Worm (Caenorhabditis elegans): ENCODE measurements around the gene Y62E10A.19.
A peak's percentile ranks its signal among the peaks of the same experiment; 100 is the strongest.

Y62E10A.19 gene

ce11 chrIV:13388779-13389178 lies 19.3 kb downstream of the Y62E10A.19 start:
- TF ChIP-seq hnd-1 (tag; optimal IDR thresholded peaks at IDR 0.05) (no peak), tbx-37 (GFP tag; conservative IDR thresholded peaks at IDR 0.05) (no peak), flt-1 (GFP tag; IDR thresholded peaks at IDR 0.05) (no peak), ceh-36 (tag; optimal IDR thresholded peaks at IDR 0.05) (no peak), sea-1 (GFP tag; conservative IDR thresholded peaks at IDR 0.05) (no peak), ama-1 (optimal IDR thresholded peaks at IDR 0.05) (no peak), hmbx-1 (tag; optimal IDR thresholded peaks at IDR 0.05) (no peak), F13C5.2 (tag; optimal IDR thresholded peaks at IDR 0.05) (no peak)

- TF ChIP-seq B0310.2 (tag; optimal IDR thresholded peaks at IDR 0.05) (no peak), ets-7 (tag; optimal IDR thresholded peaks at IDR 0.05) (no peak), flt-1 (GFP tag; IDR thresholded peaks at IDR 0.05) (no peak), pes-1 (GFP tag; IDR thresholded peaks at IDR 0.05) (no peak), tbx-37 (GFP tag; conservative IDR thresholded peaks at IDR 0.05) (no peak), scrt-1 (GFP tag; IDR thresholded peaks at IDR 0.05) (no peak), tbx-11 (GFP tag; IDR thresholded peaks at IDR 0.05) (no peak), sea-1 (GFP tag; conservative IDR thresholded peaks at IDR 0.05) (no peak), hmg-4 (GFP tag; optimal IDR thresholded peaks at IDR 0.05) (no peak), aly-1 (tag; optimal IDR thresholded peaks at IDR 0.05) (no peak), hnd-1 (tag; optimal IDR thresholded peaks at IDR 0.05) (no peak), F13C5.2 (tag; optimal IDR thresholded peaks at IDR 0.05) (no peak), tra-4 (tag; optimal IDR thresholded peaks at IDR 0.05) (no peak), hmbx-1 (tag; optimal IDR thresholded peaks at IDR 0.05) (no peak)
These were observed 21.2 kb downstream of the Y62E10A.19 start, which contains the start of gene lsm-3 for ce11 chrIV:13386903-13387302. lsm-3 (plus strand) TSS chrIV:13387203.

ce11 chrIV:13386043-13386442 lies 22.1 kb downstream of the Y62E10A.19 start, which contains the start of the genes Y62E10A.20, Y62E10A.23 and mdt-9:
Y62E10A.20 (minus strand) TSS chrIV:13386091.
Y62E10A.23 (plus strand) TSS chrIV:13386324.
mdt-9 (plus strand) TSS chrIV:13386380.
- TF ChIP-seq scrt-1 (GFP tag; IDR thresholded peaks at IDR 0.05) (peak; percentile 67; the same call in 1 of the 2 replicates), hnd-1 (tag; optimal IDR thresholded peaks at IDR 0.05) (peak; percentile 23), flt-1 (GFP tag; IDR thresholded peaks at IDR 0.05) (peak; percentile 61), tbx-37 (GFP tag; conservative IDR thresholded peaks at IDR 0.05) (peak; percentile 58; the same call in 1 of the 2 replicates), ceh-36 (tag; optimal IDR thresholded peaks at IDR 0.05) (peak; percentile 65), F13C5.2 (tag; optimal IDR thresholded peaks at IDR 0.05) (peak; percentile 88), hmg-4 (GFP tag; optimal IDR thresholded peaks at IDR 0.05) (peak; percentile 19), pes-1 (GFP tag; IDR thresholded peaks at IDR 0.05) (peak; percentile 69), ama-1 (optimal IDR thresholded peaks at IDR 0.05) (no peak), tbx-11 (GFP tag; IDR thresholded peaks at IDR 0.05) (peak; percentile 58; the same call in 1 of the 2 replicates), B0310.2 (tag; optimal IDR thresholded peaks at IDR 0.05) (no peak), ets-7 (tag; optimal IDR thresholded peaks at IDR 0.05) (peak; percentile 26), sea-1 (GFP tag; conservative IDR thresholded peaks at IDR 0.05) (peak; percentile 77), ceh-13 (GFP tag; optimal IDR thresholded peaks at IDR 0.05) (peak; percentile 60), tra-4 (tag; optimal IDR thresholded peaks at IDR 0.05) (no peak), hmbx-1 (tag; optimal IDR thresholded peaks at IDR 0.05) (peak; percentile 48), aly-1 (tag; optimal IDR thresholded peaks at IDR 0.05) (peak; percentile 53)

DNA sequence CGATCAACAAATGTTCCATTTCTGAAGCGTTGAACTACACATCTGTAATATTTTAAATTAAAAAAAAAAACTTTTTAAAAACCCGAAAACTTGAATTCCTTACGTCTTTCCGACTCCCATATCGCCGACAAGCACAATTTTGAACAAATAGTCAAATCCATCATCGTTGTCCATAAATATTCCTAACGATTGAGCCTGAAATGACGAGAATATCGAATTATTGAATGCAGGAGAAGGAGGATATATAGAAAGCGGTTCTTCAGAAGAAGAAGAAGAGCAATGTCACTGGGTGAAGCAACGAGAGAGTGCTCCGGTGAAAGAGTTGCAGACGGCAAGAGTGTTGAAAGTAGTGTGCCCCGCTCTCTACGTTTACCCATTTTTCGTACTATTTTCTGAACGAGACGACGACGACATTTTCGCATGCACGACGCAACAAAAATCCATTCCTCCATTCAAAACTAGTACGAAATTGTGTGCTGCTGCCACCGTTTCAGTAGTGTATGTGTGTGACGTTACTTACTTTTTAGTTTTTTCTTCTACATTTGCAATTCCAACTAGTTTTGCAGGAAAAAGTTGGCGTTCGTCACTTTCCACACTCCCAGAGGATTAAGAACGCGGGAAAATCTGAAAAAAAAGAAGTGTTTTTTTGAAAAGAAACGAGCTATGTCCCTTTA lies 24.2 kb downstream of the Y62E10A.19 start, which contains the start of gene rab-19:
Gene rab-19, minus strand, starts transcription at position 624 of the 674 bp plus-strand sequence.
- peak; percentile 17 for TF ChIP-seq F13C5.2 (tag; optimal IDR thresholded peaks at IDR 0.05)
- TF ChIP-seq tbx-37 (GFP tag; conservative IDR thresholded peaks at IDR 0.05) = no peak
- TF ChIP-seq ama-1 (optimal IDR thresholded peaks at IDR 0.05) = no peak
- TF ChIP-seq pes-1 (GFP tag; IDR thresholded peaks at IDR 0.05) = no peak
- TF ChIP-seq hmbx-1 (tag; optimal IDR thresholded peaks at IDR 0.05) = no peak

ce11 chrIV:13381823-13382222 lies 26.3 kb downstream of the Y62E10A.19 start, which contains the start of gene emc-3:
emc-3 (minus strand) TSS chrIV:13381923.
- TF ChIP-seq hmbx-1 (tag; optimal IDR thresholded peaks at IDR 0.05) (no peak), ets-7 (tag; optimal IDR thresholded peaks at IDR 0.05) (no peak), sea-1 (GFP tag; conservative IDR thresholded peaks at IDR 0.05) (no peak), flt-1 (GFP tag; IDR thresholded peaks at IDR 0.05) (no peak), tbx-37 (GFP tag; conservative IDR thresholded peaks at IDR 0.05) (no peak), aly-1 (tag; optimal IDR thresholded peaks at IDR 0.05) (no peak), scrt-1 (GFP tag; IDR thresholded peaks at IDR 0.05) (no peak), tbx-11 (GFP tag; IDR thresholded peaks at IDR 0.05) (no peak), B0310.2 (tag; optimal IDR thresholded peaks at IDR 0.05) (no peak), hnd-1 (tag; optimal IDR thresholded peaks at IDR 0.05) (no peak), ama-1 (optimal IDR thresholded peaks at IDR 0.05) (no peak), F13C5.2 (tag; optimal IDR thresholded peaks at IDR 0.05) (no peak), hmg-4 (GFP tag; optimal IDR thresholded peaks at IDR 0.05) (no peak), tra-4 (tag; optimal IDR thresholded peaks at IDR 0.05) (no peak), pes-1 (GFP tag; IDR thresholded peaks at IDR 0.05) (no peak), ceh-36 (tag; optimal IDR thresholded peaks at IDR 0.05) (no peak), ceh-13 (GFP tag; optimal IDR thresholded peaks at IDR 0.05) (no peak)

- no peak for TF ChIP-seq B0310.2 (tag; optimal IDR thresholded peaks at IDR 0.05)
- peak; percentile 28 for TF ChIP-seq ama-1 (optimal IDR thresholded peaks at IDR 0.05)
These were observed 27.6 kb downstream of the Y62E10A.19 start for ce11 chrIV:13380506-13380905.

ce11 chrIV:13377716-13378115 lies 30.4 kb downstream of the Y62E10A.19 start, which contains the start of gene mau-8:
mau-8 (plus strand) TSS chrIV:13378016.
- TF ChIP-seq hmbx-1 (tag; optimal IDR thresholded peaks at IDR 0.05) (no peak), tbx-37 (GFP tag; conservative IDR thresholded peaks at IDR 0.05) (no peak), tra-4 (tag; optimal IDR thresholded peaks at IDR 0.05) (no peak), ceh-13 (GFP tag; optimal IDR thresholded peaks at IDR 0.05) (no peak)

Measured in whole organism, early embryonic.